Fruit fly (Drosophila melanogaster) whole organism, embryonic: ENCODE results near the gene CG34002.
A peak's percentile ranks its signal among the peaks of the same experiment; 100 is the strongest.

Experiments
- Atf6 ChIP-seq: fragments of 200-800 bp; sonication (Bioruptor generic); IDR thresholded peaks from 2 replicates; pipeline ENCODE4 v1.3.6; 2022; ENCODE audit warnings: missing biosample characterization, missing genetic modification characterization
- B-H2 ChIP-seq: fragments of 200-800 bp; sonication (Bioruptor generic); optimal IDR thresholded peaks from 2 replicates; lab custom pipeline; 2018; ENCODE audit warnings: missing biosample characterization, mild to moderate bottlenecking, missing genetic modification characterization
- BEAF-32 ChIP-seq: fragments of 200-800 bp; sonication (Bioruptor generic); optimal IDR thresholded peaks from 3 replicates; lab custom pipeline; 2017; ENCODE audit warnings: missing biosample characterization, missing genetic modification characterization, mild to moderate bottlenecking, moderate library complexity, missing genetic modification reagents
- CG11456 ChIP-seq: fragments of 200-800 bp; sonication (Bioruptor generic); IDR thresholded peaks from 3 replicates; pipeline ENCODE4 v1.3.6; 2022; ENCODE audit warnings: missing biosample characterization, missing genetic modification characterization
- CG12769 ChIP-seq: fragments of 200-800 bp; sonication (Bioruptor generic); optimal IDR thresholded peaks from 2 replicates; lab custom pipeline; 2019; ENCODE audit warnings: missing biosample characterization, mild to moderate bottlenecking, missing genetic modification characterization, moderate library complexity
- CG14860 ChIP-seq: fragments of 200-800 bp; sonication (Bioruptor generic); IDR thresholded peaks from 3 replicates; pipeline ENCODE4 v1.3.6; 2022; ENCODE audit warnings: missing biosample characterization, missing genetic modification characterization; ENCODE audit not compliant: partially characterized antibody
- CG2678 ChIP-seq: fragments of 200-800 bp; sonication (Bioruptor generic); optimal IDR thresholded peaks from 3 replicates; lab custom pipeline; 2019; ENCODE audit warnings: missing biosample characterization, mild to moderate bottlenecking, missing genetic modification characterization, moderate library complexity
- CG9727 ChIP-seq: fragments of 200-800 bp; sonication (Bioruptor generic); optimal IDR thresholded peaks from 3 replicates; lab custom pipeline; 2017; ENCODE audit warnings: missing biosample characterization, mild to moderate bottlenecking, missing genetic modification characterization
- Chrac-16 ChIP-seq: fragments of 200-800 bp; sonication (Bioruptor generic); optimal IDR thresholded peaks from 3 replicates; lab custom pipeline; 2016; ENCODE audit warnings: missing biosample characterization, missing genetic modification characterization
- CkIIα-i1 ChIP-seq: fragments of 200-800 bp; sonication (Bioruptor generic); IDR thresholded peaks from 2 replicates; pipeline ENCODE4 v1.3.6; 2022; ENCODE audit warnings: missing biosample characterization, missing genetic modification characterization
- Dll ChIP-seq: fragments of 200-800 bp; sonication (Bioruptor generic); IDR thresholded peaks from 4 replicates; pipeline ENCODE4 v1.3.6; 2022; ENCODE audit warnings: missing biosample characterization, missing genetic modification characterization; ENCODE audit not compliant: partially characterized antibody
- Dref ChIP-seq: fragments of 200-800 bp; sonication (Bioruptor generic); IDR thresholded peaks from 2 replicates; pipeline ENCODE4 v1.3.6; 2022; ENCODE audit warnings: missing biosample characterization, missing genetic modification characterization
- E2f2 ChIP-seq: fragments of 200-800 bp; sonication (Bioruptor generic); IDR thresholded peaks from 2 replicates; pipeline ENCODE4 v1.3.6; 2022; ENCODE audit warnings: missing biosample characterization, missing genetic modification characterization
- Eip74EF ChIP-seq, 2 experiments: fragments of 200-800 bp in 1 of 2; fragments of >200 bp in 1 of 2; sonication (Bioruptor generic) in 1 of 2; optimal IDR thresholded peaks; 2 replicates each; lab custom pipeline; 2017 to 2019; ENCODE audit warnings: missing biosample characterization in 2 of 2, missing genetic modification characterization in 2 of 2, mild to moderate bottlenecking in 1 of 2, moderate library complexity in 1 of 2
- Fer1 ChIP-seq: fragments of 200-800 bp; sonication (Bioruptor generic); optimal IDR thresholded peaks from 2 replicates; lab custom pipeline; 2017; ENCODE audit warnings: missing biosample characterization, mild to moderate bottlenecking, missing genetic modification characterization
- Hr78 ChIP-seq, 2 experiments: fragments of 200-800 bp in 1 of 2; fragments of >200 bp in 1 of 2; sonication (Bioruptor generic) in 1 of 2; optimal IDR thresholded peaks; 2 replicates each; lab custom pipeline; 2017 to 2019; ENCODE audit warnings: missing biosample characterization in 2 of 2, missing genetic modification characterization in 2 of 2, mild to moderate bottlenecking in 1 of 2, moderate library complexity in 1 of 2
- Hsf ChIP-seq: fragments of 200-800 bp; sonication (Bioruptor generic); optimal IDR thresholded peaks from 3 replicates; lab custom pipeline; 2016; ENCODE audit warnings: missing biosample characterization, missing genetic modification characterization
- MESR4 ChIP-seq: fragments of 200-800 bp; sonication (Bioruptor generic); optimal IDR thresholded peaks from 2 replicates; lab custom pipeline; 2018; ENCODE audit warnings: missing biosample characterization, mild to moderate bottlenecking, missing genetic modification characterization, moderate library complexity
- Med ChIP-seq: fragments of 200-800 bp; sonication (Bioruptor generic); peaks from one replicate; lab custom pipeline; 2016; ENCODE audit warnings: missing biosample characterization, missing genetic modification characterization, mild to moderate bottlenecking, inconsistent platforms, moderate library complexity
- Neu2 ChIP-seq: fragments of 200-800 bp; sonication (Bioruptor generic); optimal IDR thresholded peaks from 3 replicates; lab custom pipeline; 2016; ENCODE audit warnings: missing biosample characterization, missing genetic modification characterization, borderline replicate concordance
- NfI ChIP-seq: fragments of 200-800 bp; sonication (Bioruptor generic); optimal IDR thresholded peaks from 3 replicates; lab custom pipeline; 2018; ENCODE audit warnings: missing biosample characterization, mild to moderate bottlenecking, missing genetic modification characterization, moderate library complexity
- Pdp1 ChIP-seq, 2 experiments: fragments of 200-800 bp; sonication (Bioruptor generic); optimal IDR thresholded peaks; 3 replicates each; lab custom pipeline; 2016; ENCODE audit warnings: missing biosample characterization in 2 of 2, missing genetic modification characterization in 2 of 2, mild to moderate bottlenecking in 1 of 2, moderate library complexity in 1 of 2
- Sin3A ChIP-seq: fragments of >200 bp; optimal IDR thresholded peaks from 2 replicates; lab custom pipeline; 2018
- Sry-β ChIP-seq: fragments of 200-800 bp; sonication (Bioruptor generic); optimal IDR thresholded peaks from 2 replicates; lab custom pipeline; 2018; ENCODE audit warnings: missing biosample characterization, mild to moderate bottlenecking, missing genetic modification characterization, moderate library complexity
- YL-1 ChIP-seq: fragments of 200-800 bp; sonication (Bioruptor generic); optimal IDR thresholded peaks from 3 replicates; lab custom pipeline; 2017; ENCODE audit warnings: missing biosample characterization, mild to moderate bottlenecking, missing genetic modification characterization
- chinmo ChIP-seq: fragments of 200-800 bp; sonication (Bioruptor generic); IDR thresholded peaks from 4 replicates; pipeline ENCODE4 v1.3.6; 2022; ENCODE audit warnings: missing biosample characterization, missing genetic modification characterization; ENCODE audit not compliant: partially characterized antibody
- crp ChIP-seq, 2 experiments: fragments of 200-800 bp; sonication (Bioruptor generic); optimal IDR thresholded peaks; 2 replicates in 1 of 2; 3 replicates in 1 of 2; lab custom pipeline; 2017; ENCODE audit warnings: missing biosample characterization in 2 of 2, missing genetic modification characterization in 2 of 2, mild to moderate bottlenecking in 1 of 2, moderate library complexity in 1 of 2
- eve ChIP-seq, 2 experiments: fragments of >200 bp; optimal IDR thresholded peaks; 2 replicates each; lab custom pipeline; 2017; ENCODE audit warnings: missing biosample characterization in 2 of 2, missing genetic modification characterization in 2 of 2
- gfzf ChIP-seq: fragments of 200-800 bp; sonication (Bioruptor generic); optimal IDR thresholded peaks from 2 replicates; lab custom pipeline; 2016; ENCODE audit warnings: missing biosample characterization, mild to moderate bottlenecking, missing genetic modification characterization, moderate library complexity
- grau ChIP-seq: fragments of 200-800 bp; optimal IDR thresholded peaks from 3 replicates; lab custom pipeline; 2019; ENCODE audit warnings: missing biosample characterization, mild to moderate bottlenecking, missing genetic modification characterization, moderate library complexity
- hbn ChIP-seq: fragments of 200-800 bp; sonication (Bioruptor generic); IDR thresholded peaks from 2 replicates; pipeline ENCODE4 v1.3.6; 2022; ENCODE audit warnings: missing biosample characterization, missing genetic modification characterization; ENCODE audit not compliant: partially characterized antibody
- hkb ChIP-seq, 2 experiments: fragments of 200-800 bp in 1 of 2; fragments of >200 bp in 1 of 2; sonication (Bioruptor generic) in 1 of 2; IDR thresholded peaks in 1 of 2; optimal IDR thresholded peaks in 1 of 2; 2 replicates each; pipeline versions ENCODE4 v1.3.6 to Lab custom; 2017 to 2022; ENCODE audit warnings: missing biosample characterization in 1 of 2, missing genetic modification characterization in 1 of 2
- maf-S ChIP-seq: fragments of 200-800 bp; sonication (Bioruptor generic); optimal IDR thresholded peaks from 2 replicates; lab custom pipeline; 2016; ENCODE audit warnings: missing biosample characterization, missing genetic modification characterization
- nau ChIP-seq: fragments of 200-800 bp; sonication (Bioruptor generic); optimal IDR thresholded peaks from 3 replicates; lab custom pipeline; 2017; ENCODE audit warnings: missing biosample characterization, mild to moderate bottlenecking, missing genetic modification characterization, missing genetic modification reagents
- nerfin-2 ChIP-seq: fragments of 200-800 bp; sonication (Bioruptor generic); IDR thresholded peaks from 2 replicates; pipeline ENCODE4 v1.3.6; 2022; ENCODE audit warnings: missing biosample characterization, missing genetic modification characterization; ENCODE audit not compliant: partially characterized antibody
- nom ChIP-seq: fragments of 200-800 bp; sonication (Bioruptor generic); optimal IDR thresholded peaks from 2 replicates; lab custom pipeline; 2017; ENCODE audit warnings: missing biosample characterization, missing genetic modification characterization, mild to moderate bottlenecking, moderate library complexity, missing genetic modification reagents
- otp ChIP-seq: fragments of 200-800 bp; sonication (Bioruptor generic); IDR thresholded peaks from 3 replicates; pipeline ENCODE4, ENCODE4 v1.3.6; 2022; ENCODE audit warnings: missing biosample characterization, missing genetic modification characterization
- row ChIP-seq: fragments of 200-800 bp; sonication (Bioruptor generic); IDR thresholded peaks from 3 replicates; pipeline ENCODE4 v1.3.6; 2022; ENCODE audit warnings: missing biosample characterization, missing genetic modification characterization
- scrt ChIP-seq: fragments of 200-800 bp; sonication (Bioruptor generic); optimal IDR thresholded peaks from 2 replicates; lab custom pipeline; 2018; ENCODE audit warnings: missing biosample characterization, mild to moderate bottlenecking, missing genetic modification characterization, moderate library complexity
- sd ChIP-seq: fragments of 200-800 bp; sonication (Bioruptor generic); optimal IDR thresholded peaks from 3 replicates; lab custom pipeline; 2018; ENCODE audit warnings: missing biosample characterization, mild to moderate bottlenecking, missing genetic modification characterization, moderate library complexity
- sens ChIP-seq: fragments of 200-800 bp; sonication (Bioruptor generic); peaks from one replicate; lab custom pipeline; 2016; ENCODE audit warnings: missing biosample characterization, missing genetic modification characterization
- slbo ChIP-seq: fragments of 200-800 bp; sonication (Bioruptor generic); IDR thresholded peaks from 2 replicates; pipeline ENCODE4 v1.3.6; 2022; ENCODE audit warnings: missing biosample characterization, missing genetic modification characterization
- sob ChIP-seq: fragments of 200-800 bp; sonication (Bioruptor generic); IDR thresholded peaks from 2 replicates; pipeline ENCODE4 v1.3.6; 2022; ENCODE audit warnings: missing biosample characterization, missing genetic modification characterization
- stwl ChIP-seq: fragments of 200-800 bp; sonication (Bioruptor generic); optimal IDR thresholded peaks from 3 replicates; lab custom pipeline; 2018; ENCODE audit warnings: missing biosample characterization, mild to moderate bottlenecking, missing genetic modification characterization, moderate library complexity
- tna ChIP-seq: fragments of 200-800 bp; sonication (Bioruptor generic); IDR thresholded peaks from 2 replicates; pipeline ENCODE4 v1.3.6; 2022; ENCODE audit warnings: missing biosample characterization, missing genetic modification characterization; ENCODE audit not compliant: partially characterized antibody
- unc-4 ChIP-seq: fragments of 200-800 bp; sonication (Bioruptor generic); IDR thresholded peaks from 2 replicates; pipeline ENCODE4 v1.3.6; 2022; ENCODE audit warnings: missing biosample characterization, missing genetic modification characterization; ENCODE audit not compliant: partially characterized antibody
- wek ChIP-seq: fragments of 200-800 bp; sonication (Bioruptor generic); optimal IDR thresholded peaks from 3 replicates; lab custom pipeline; 2018; ENCODE audit warnings: missing biosample characterization, mild to moderate bottlenecking, missing genetic modification characterization, moderate library complexity

CG34002 gene

DNA sequence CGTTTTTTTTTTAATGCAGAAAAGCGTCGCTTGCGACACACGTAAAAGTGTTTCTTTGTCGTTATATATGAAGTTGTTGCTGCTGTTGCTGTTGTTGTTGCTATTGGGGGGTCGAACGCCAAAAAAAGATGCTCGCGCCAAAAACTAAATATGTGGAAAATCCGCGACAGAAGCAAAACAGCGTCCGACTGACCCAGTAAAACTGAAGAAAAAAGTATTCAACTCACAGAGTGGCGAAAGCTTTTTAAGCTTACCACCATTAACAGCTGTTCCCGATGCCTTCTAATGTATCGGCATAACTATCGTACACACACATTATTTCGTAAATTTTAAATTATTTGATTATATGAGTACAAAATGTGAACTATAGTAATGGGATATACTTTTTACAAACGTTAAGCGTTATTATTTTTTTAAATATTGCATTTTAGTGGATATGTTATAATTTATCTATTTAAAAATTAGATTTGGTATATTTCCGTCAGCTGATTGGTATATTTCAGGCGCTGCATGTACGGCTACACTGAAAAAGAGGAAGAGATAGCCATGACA, 49.4 kb downstream of the CG34002 start, which contains the start of the genes Prestin and Wdr92 (continued):
- TF ChIP-seq CG9727 (GFP tag; lab: Kevin White, UChicago) (no peak), gfzf (GFP tag; lab: Kevin White, UChicago) (peak; percentile 71), E2f2 (GFP tag; lab: Robert Waterston, UW) (peak; percentile 51), CG2678 (tag; lab: Kevin White, UChicago) (peak; percentile 36), Dll (peak; percentile 94), eve (GFP tag; optimal IDR thresholded peaks at IDR 0.05; lab: Kevin White, UChicago) (peak in 1 of 2 experiments; percentile 47), B-H2 (GFP tag; lab: Kevin White, UChicago) (peak; percentile 51), Atf6 (no peak), CG12769 (tag; lab: Kevin White, UChicago) (peak; percentile 45), nerfin-2 (GFP tag; lab: Robert Waterston, UW) (peak; percentile 56; the same call in 1 of the 2 replicates), chinmo (GFP tag; lab: Robert Waterston, UW) (peak; percentile 96), Neu2 (GFP tag; lab: Kevin White, UChicago) (no peak), Chrac-16 (GFP tag; lab: Kevin White, UChicago) (no peak), Eip74EF (GFP tag; optimal IDR thresholded peaks at IDR 0.05; lab: Kevin White, UChicago) (peak in 1 of 2 experiments; percentile 51), tna (GFP tag; lab: Robert Waterston, UW) (peak; percentile 67), sob (GFP tag; lab: Robert Waterston, UW) (peak; percentile 13; the same call in 1 of the 2 replicates), Sin3A (lab: Kevin White, UChicago) (peak; percentile 37), sens (peak; percentile 77), slbo (GFP tag; lab: Robert Waterston, UW) (peak; percentile 32; the same call in 1 of the 2 replicates), Sry-β (no peak), unc-4 (GFP tag; lab: Robert Waterston, UW) (peak; percentile 94), row (peak; percentile 72), Hsf (no peak), Fer1 (GFP tag; lab: Kevin White, UChicago) (peak; percentile 72), YL-1 (peak; percentile 55), hkb (optimal IDR thresholded peaks at IDR 0.05; lab: Kevin White, UChicago) (no peak), hkb (GFP tag; IDR thresholded peaks at IDR 0.05; lab: Robert Waterston, UW) (peak; percentile 59; the same call in 1 of the 2 replicates), wek (peak; percentile 24), CG14860 (GFP tag; lab: Robert Waterston, UW) (peak; percentile 75), nau (GFP tag; lab: Kevin White, UChicago) (peak; percentile 5), NfI (GFP tag; lab: Kevin White, UChicago) (peak; percentile 1), crp (GFP tag; optimal IDR thresholded peaks at IDR 0.05; lab: Kevin White, UChicago) (peak; percentile 59 to 98), BEAF-32 (GFP tag; lab: Kevin White, UChicago) (peak; percentile 90), Med (GFP tag; lab: Kevin White, UChicago) (peak; percentile 94), MESR4 (GFP tag; lab: Kevin White, UChicago) (no peak), maf-S (no peak), otp (GFP tag; lab: Robert Waterston, UW) (no peak), hbn (GFP tag; lab: Robert Waterston, UW) (peak; percentile 92), sd (peak; percentile 48), stwl (tag; lab: Kevin White, UChicago) (peak; percentile 66), nom (peak; percentile 77), grau (peak; percentile 23), CG11456 (GFP tag; lab: Robert Waterston, UW) (peak; percentile 69; the same call in 1 of the 3 replicates), Dref (no peak), Pdp1 (GFP tag; optimal IDR thresholded peaks at IDR 0.05; lab: Kevin White, UChicago) (peak in 1 of 2 experiments; percentile 82), CkIIα-i1 (GFP tag; lab: Robert Waterston, UW) (no peak), scrt (GFP tag; lab: Kevin White, UChicago) (peak; percentile 56), Hr78 (GFP tag; optimal IDR thresholded peaks at IDR 0.05; lab: Kevin White, UChicago) (peak in 1 of 2 experiments; percentile 79)
